Worm (Caenorhabditis elegans): ENCODE results near the gene T14G12.12.

ce11 chrX:3794161-3794560 lies 35.9 kb upstream of the T14G12.12 start:
- TF ChIP-seq ref-1 (GFP tag; conservative IDR thresholded peaks at IDR 0.05) (no peak), cog-1 (tag; optimal IDR thresholded peaks at IDR 0.05) (no peak), T22C8.4 (GFP tag; IDR thresholded peaks at IDR 0.05) (no peak), klf-2 (GFP tag; conservative IDR thresholded peaks at IDR 0.05) (no peak), flt-1 (GFP tag; IDR thresholded peaks at IDR 0.05) (no peak)
